Worm (Caenorhabditis elegans) whole organism, mixed stage, embryonic: ENCODE measurements around the gene Y37E11B.2.

Experiments used
- ceh-43 ChIP-seq: fragments of 200-800 bp; sonication (Bioruptor generic); optimal IDR thresholded peaks from 2 replicates; lab custom pipeline; 2018; ENCODE audit warnings: mild to moderate bottlenecking, missing genetic modification characterization, moderate library complexity, missing compliant biosample characterization
- ces-1 ChIP-seq: fragments of 150-350 bp; optimal IDR thresholded peaks from 2 replicates; lab custom pipeline; 2014; ENCODE audit warnings: missing biosample characterization, missing genetic modification reagents, missing genetic modification characterization
- elt-1 ChIP-seq: sonication (generic microtip); optimal IDR thresholded peaks from 2 replicates; lab custom pipeline; 2017; ENCODE audit warnings: missing genetic modification characterization, mild to moderate bottlenecking, missing compliant biosample characterization, antibody characterized with exemption, moderate library complexity, borderline replicate concordance; ENCODE audit not compliant: insufficient read depth
- lin-13 ChIP-seq: fragments of 150-350 bp; optimal IDR thresholded peaks from 2 replicates; lab custom pipeline; 2014; ENCODE audit warnings: missing biosample characterization, missing genetic modification characterization

The Y37E11B.2 gene

ce11 chrIV:3626447-3626846, 48.2 kb downstream of the Y37E11B.2 start:
- TF ChIP-seq lin-13 (tag; lab: Kevin White, UChicago) = no peak
- TF ChIP-seq elt-1 = no peak
- peak; percentile 93 for TF ChIP-seq ces-1
- no peak for TF ChIP-seq ceh-43 (GFP tag; lab: Kevin White, UChicago)
